Worm (Caenorhabditis elegans): ENCODE measurements around the gene F36H9.4.
A peak's percentile ranks its signal among the peaks of the same experiment; 100 is the strongest.
"Not testable (repeated sequence)": the region's sequence is repeated elsewhere in the genome, so short reads cannot be mapped to it uniquely, and the experiment has no call there.

The F36H9.4 gene

ce11 chrV:1820016-1820415 lies 41.0 kb upstream of the F36H9.4 start:
- TF ChIP-seq F44E2.7 (GFP tag; IDR thresholded peaks at IDR 0.05) = no peak
- TF ChIP-seq nhr-48 (tag; optimal IDR thresholded peaks at IDR 0.05) = no peak
- TF ChIP-seq lin-39 (tag; optimal IDR thresholded peaks at IDR 0.05) = no peak
- no peak for TF ChIP-seq madf-5 (GFP tag; IDR thresholded peaks at IDR 0.05)
- peak in 1 of 2 experiments; percentile 71 for TF ChIP-seq unc-62 (GFP tag; optimal IDR thresholded peaks at IDR 0.05 in 1 of 2)
- TF ChIP-seq unc-62 (tag; optimal IDR thresholded peaks at IDR 0.05) = no peak
- no peak for TF ChIP-seq nhr-10 (tag; optimal IDR thresholded peaks at IDR 0.05)
- no peak for TF ChIP-seq dmd-8 (GFP tag; IDR thresholded peaks at IDR 0.05)
- no peak for TF ChIP-seq lin-38 (GFP tag; IDR thresholded peaks at IDR 0.05)
- no peak for TF ChIP-seq F10B5.3 (tag; optimal IDR thresholded peaks at IDR 0.05)
- no peak for TF ChIP-seq aly-2 (tag; optimal IDR thresholded peaks at IDR 0.05)
- no peak for TF ChIP-seq daf-16 (GFP tag; optimal IDR thresholded peaks at IDR 0.05)
- no peak for TF ChIP-seq daf-16 (tag; optimal IDR thresholded peaks at IDR 0.05)
- TF ChIP-seq hmg-1.1 (GFP tag; IDR thresholded peaks at IDR 0.05) = no peak
- TF ChIP-seq zfp-2 (tag; optimal IDR thresholded peaks at IDR 0.05) = no peak
- TF ChIP-seq set-16 (GFP tag; IDR thresholded peaks at IDR 0.05) = 0 out of 2 replicates have a peak, but pooled peaks have one; percentile 13

ce11 chrV:1814784-1815183 lies 35.7 kb upstream of the F36H9.4 start, which contains the start of gene Y46H3A.5:
Gene Y46H3A.5 (minus strand): TSS chrV:1814884.
- TF ChIP-seq nhr-6 (tag; optimal IDR thresholded peaks at IDR 0.05); nhr-111 (GFP tag; optimal IDR thresholded peaks at IDR 0.05); ztf-7 (tag; optimal IDR thresholded peaks at IDR 0.05): not testable (repeated sequence)

- TF ChIP-seq saeg-2 (GFP tag; IDR thresholded peaks at IDR 0.05) (no peak), lim-7 (GFP tag; IDR thresholded peaks at IDR 0.05) (no peak), aha-1 (tag) (no peak), dmd-9 (GFP tag; IDR thresholded peaks at IDR 0.05) (no peak), nhr-28 (tag; optimal IDR thresholded peaks at IDR 0.05) (no peak), gei-8 (GFP tag; optimal IDR thresholded peaks at IDR 0.05) (no peak), php-3 (GFP tag; IDR thresholded peaks at IDR 0.05) (no peak), zip-2 (tag; optimal IDR thresholded peaks at IDR 0.05) (no peak), mdt-29 (GFP tag; IDR thresholded peaks at IDR 0.05) (no peak), nhr-41 (GFP tag; IDR thresholded peaks at IDR 0.05) (no peak), nhr-10 (tag; optimal IDR thresholded peaks at IDR 0.05) (no peak), dpl-1 (GFP tag; optimal IDR thresholded peaks at IDR 0.05) (no peak)
Observed at ce11 chrV:1811035-1811434, 32.0 kb upstream of the F36H9.4 start, which contains the start of gene Y46H3A.4. Gene Y46H3A.4 (minus strand): TSS chrV:1811135.

ce11 chrV:1807160-1807559 lies 28.1 kb upstream of the F36H9.4 start, which contains the start of gene srt-42:
Gene srt-42 (plus strand): TSS chrV:1807460.
- TF ChIP-seq lim-7 (GFP tag; IDR thresholded peaks at IDR 0.05) (no peak), rbr-2 (tag; optimal IDR thresholded peaks at IDR 0.05) (no peak), lir-3 (tag; optimal IDR thresholded peaks at IDR 0.05) (no peak), ceh-20 (GFP tag; IDR thresholded peaks at IDR 0.05) (no peak), ceh-62 (tag; optimal IDR thresholded peaks at IDR 0.05) (no peak), nhr-28 (tag; optimal IDR thresholded peaks at IDR 0.05) (no peak), nhr-41 (GFP tag; IDR thresholded peaks at IDR 0.05) (no peak), nhr-6 (tag; optimal IDR thresholded peaks at IDR 0.05) (no peak), mep-1 (tag; optimal IDR thresholded peaks at IDR 0.05) (no peak), gei-8 (GFP tag; optimal IDR thresholded peaks at IDR 0.05) (no peak), nhr-102 (tag; optimal IDR thresholded peaks at IDR 0.05) (no peak), F10B5.3 (tag; optimal IDR thresholded peaks at IDR 0.05) (no peak), aly-2 (tag; optimal IDR thresholded peaks at IDR 0.05) (no peak), ZK337.2 (GFP tag; IDR thresholded peaks at IDR 0.05) (no peak), nhr-237 (tag; optimal IDR thresholded peaks at IDR 0.05) (no peak)
